Worm (Caenorhabditis elegans): ENCODE results near the gene mab-9.

DNA sequence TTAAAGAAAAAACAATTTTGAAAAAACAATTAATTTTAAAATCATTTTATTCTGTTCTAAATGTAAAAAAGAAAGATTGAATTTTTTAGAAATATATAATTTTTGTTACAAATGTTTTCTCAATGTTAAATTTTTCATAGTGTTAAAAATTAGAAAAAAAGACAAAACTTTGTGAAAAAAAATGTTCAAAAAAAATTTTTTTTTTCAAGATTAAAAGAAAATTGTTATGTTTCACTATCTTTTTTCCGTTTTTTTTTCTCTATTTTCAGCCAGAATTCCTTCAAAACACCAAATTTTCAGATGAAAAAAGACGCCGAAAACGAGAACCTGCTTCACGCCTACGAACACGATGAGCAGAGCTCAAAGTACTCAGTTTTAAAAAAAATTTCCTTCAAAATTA lies 20.7 kb upstream of the mab-9 start, which contains the start of gene sms-5:
- TF ChIP-seq pes-1 (GFP tag; IDR thresholded peaks at IDR 0.05) = no peak
- no peak for TF ChIP-seq ama-1 (optimal IDR thresholded peaks at IDR 0.05)
- no peak for TF ChIP-seq scrt-1 (GFP tag; IDR thresholded peaks at IDR 0.05)
- TF ChIP-seq sea-1 (GFP tag; conservative IDR thresholded peaks at IDR 0.05) = no peak
- no peak for TF ChIP-seq flt-1 (GFP tag; IDR thresholded peaks at IDR 0.05)
- no peak for TF ChIP-seq tra-4 (tag; optimal IDR thresholded peaks at IDR 0.05)
- TF ChIP-seq hnd-1 (tag; optimal IDR thresholded peaks at IDR 0.05) = no peak
- TF ChIP-seq F13C5.2 (tag; optimal IDR thresholded peaks at IDR 0.05) = no peak
